Worm (Caenorhabditis elegans): ENCODE results near the gene fln-2.

DNA sequence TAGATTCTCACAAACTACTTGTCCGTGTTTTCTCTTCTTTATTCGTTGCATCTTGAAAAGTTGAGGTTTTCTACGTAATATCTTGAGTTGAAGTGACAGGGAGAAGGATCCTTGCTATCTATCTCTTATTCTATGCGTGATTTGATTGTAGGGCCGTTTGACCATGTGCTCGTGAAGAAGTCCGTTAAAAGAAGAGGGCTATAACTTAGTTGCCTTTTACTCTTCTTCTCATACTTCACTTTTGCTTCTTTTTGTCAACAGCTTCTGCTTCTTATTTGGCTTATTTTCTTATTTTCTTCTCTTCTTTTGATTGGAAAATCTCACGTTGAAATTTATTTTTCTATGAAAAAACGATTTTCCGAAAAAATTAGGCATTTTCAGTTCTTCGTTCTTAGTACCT, 23.8 kb upstream of the fln-2 start:
- TF ChIP-seq lsy-2 (tag; optimal IDR thresholded peaks at IDR 0.05) (no peak), fos-1 (tag; optimal IDR thresholded peaks at IDR 0.05) (no peak), tra-1 (GFP tag; IDR thresholded peaks at IDR 0.05) (no peak), F26F4.8 (GFP tag; conservative IDR thresholded peaks at IDR 0.05) (no peak), zfp-3 (GFP tag; conservative IDR thresholded peaks at IDR 0.05) (no peak), ZK546.5 (tag; optimal IDR thresholded peaks at IDR 0.05) (no peak), ceh-28 (tag; optimal IDR thresholded peaks at IDR 0.05) (no peak)
